Worm (Caenorhabditis elegans) whole organism, L1 larva: ENCODE data around the gene F46B6.2.

Source experiments
- C16A3.4 ChIP-seq: fragments of 150-350 bp; optimal IDR thresholded peaks from 2 replicates; lab custom pipeline; 2014; ENCODE audit warnings: missing biosample characterization, missing genetic modification characterization
- F16B12.6 ChIP-seq: fragments of 150-350 bp; optimal IDR thresholded peaks from 2 replicates; lab custom pipeline; 2014; ENCODE audit warnings: missing biosample characterization, missing genetic modification characterization
- ama-1 ChIP-seq: fragments of 150-350 bp; optimal IDR thresholded peaks from 2 replicates; lab custom pipeline; 2014
- blmp-1 ChIP-seq: fragments of 150-350 bp; optimal IDR thresholded peaks from 2 replicates; lab custom pipeline; 2014; ENCODE audit warnings: missing biosample characterization, missing genetic modification characterization
- ceh-63 ChIP-seq: fragments of 200-800 bp; sonication (Bioruptor generic); optimal IDR thresholded peaks from 2 replicates; lab custom pipeline; 2018; ENCODE audit warnings: mild to moderate bottlenecking, missing genetic modification characterization, missing compliant biosample characterization
- ceh-8 ChIP-seq: fragments of 200-800 bp; sonication (Bioruptor generic); optimal IDR thresholded peaks from 2 replicates; lab custom pipeline; 2018; ENCODE audit warnings: mild to moderate bottlenecking, missing genetic modification characterization, moderate library complexity, missing compliant biosample characterization
- ceh-82 ChIP-seq, 3 experiments: fragments of 150-350 bp in 1 of 3; sonication (generic microtip) in 2 of 3; optimal IDR thresholded peaks; 2 replicates each; lab custom pipeline; 2014 to 2017; ENCODE audit warnings: missing biosample characterization in 3 of 3, missing genetic modification characterization in 3 of 3
- ceh-88 ChIP-seq: fragments of 200-800 bp; sonication (Bioruptor generic); IDR thresholded peaks from 2 replicates; pipeline ENCODE4 v1.3.6; 2022; ENCODE audit warnings: missing genetic modification characterization, missing compliant biosample characterization
- dpl-1 ChIP-seq, 3 experiments: fragments of 150-350 bp in 2 of 3; sonication (generic microtip) in 1 of 3; optimal IDR thresholded peaks; 2 replicates each; lab custom pipeline; 2014 to 2017; ENCODE audit warnings: missing biosample characterization in 3 of 3, missing genetic modification characterization in 3 of 3, missing genetic modification reagents in 3 of 3
- efl-1 ChIP-seq, 4 experiments: fragments of 150-350 bp; optimal IDR thresholded peaks in 3 of 4; peaks in 1 of 4; 1 replicate in 1 of 4; 2 replicates in 3 of 4; lab custom pipeline; 2014; ENCODE audit warnings: missing biosample characterization in 2 of 4, missing genetic modification characterization in 2 of 4, missing genetic modification reagents in 2 of 4
- efl-3 ChIP-seq: fragments of 200-800 bp; sonication (Bioruptor generic); optimal IDR thresholded peaks from 2 replicates; lab custom pipeline; 2018; ENCODE audit warnings: mild to moderate bottlenecking, missing genetic modification characterization, missing compliant biosample characterization
- elt-2 ChIP-seq: sonication (generic microtip); optimal IDR thresholded peaks from 2 replicates; lab custom pipeline; 2016; ENCODE audit warnings: missing genetic modification characterization, mild to moderate bottlenecking, inconsistent platforms, missing compliant biosample characterization, missing genetic modification reagents
- elt-3 ChIP-seq, 6 experiments: fragments of 150-350 bp in 1 of 6; sonication (generic microtip); optimal IDR thresholded peaks; 2 replicates each; lab custom pipeline; 2017 to 2018; ENCODE audit warnings: missing biosample characterization in 6 of 6, missing genetic modification characterization in 6 of 6, inconsistent platforms in 1 of 6
- fkh-10 ChIP-seq: sonication (generic microtip); optimal IDR thresholded peaks from 2 replicates; lab custom pipeline; 2017; ENCODE audit warnings: missing biosample characterization, missing genetic modification reagents, missing genetic modification characterization
- fos-1 ChIP-seq: fragments of 150-350 bp; optimal IDR thresholded peaks from 2 replicates; lab custom pipeline; 2014; ENCODE audit warnings: missing biosample characterization, missing genetic modification characterization
- isw-1 ChIP-seq: fragments of 200-800 bp; sonication (Bioruptor generic); IDR thresholded peaks from 2 replicates; pipeline ENCODE4 v1.3.6; 2022; ENCODE audit warnings: missing genetic modification characterization, missing compliant biosample characterization
- lin-14 ChIP-seq: fragments of 200-800 bp; sonication (Bioruptor generic); optimal IDR thresholded peaks from 2 replicates; lab custom pipeline; 2018; ENCODE audit warnings: mild to moderate bottlenecking, missing genetic modification characterization, moderate library complexity, missing compliant biosample characterization
- lin-15B ChIP-seq: fragments of 150-350 bp; sonication (generic microtip); optimal IDR thresholded peaks from 3 replicates; lab custom pipeline; 2014; ENCODE audit warnings: missing biosample characterization, missing genetic modification characterization
- lin-35 ChIP-seq, 2 experiments: fragments of 150-350 bp; optimal IDR thresholded peaks; 2 replicates each; lab custom pipeline; 2014; ENCODE audit warnings: missing biosample characterization in 2 of 2, missing genetic modification characterization in 2 of 2, missing genetic modification reagents in 2 of 2
- lin-39 ChIP-seq: fragments of 150-350 bp; optimal IDR thresholded peaks from 2 replicates; lab custom pipeline; 2014; ENCODE audit warnings: missing biosample characterization, missing genetic modification reagents, missing genetic modification characterization
- lir-3 ChIP-seq: sonication (generic microtip); optimal IDR thresholded peaks from 2 replicates; lab custom pipeline; 2016; ENCODE audit warnings: mild to moderate bottlenecking, missing genetic modification characterization, moderate library complexity, missing compliant biosample characterization; ENCODE audit not compliant: poor library complexity
- lsy-2 ChIP-seq, 2 experiments: fragments of 150-350 bp; optimal IDR thresholded peaks; 2 replicates each; lab custom pipeline; 2014; ENCODE audit warnings: missing biosample characterization in 2 of 2, missing genetic modification characterization in 2 of 2
- mef-2 ChIP-seq: fragments of 150-350 bp; optimal IDR thresholded peaks from 2 replicates; lab custom pipeline; 2014; ENCODE audit warnings: missing biosample characterization, missing genetic modification characterization
- nhr-19 ChIP-seq: fragments of 200-800 bp; sonication (Bioruptor generic); conservative IDR thresholded peaks from 2 replicates; pipeline ENCODE4 v1.3.6; 2022; ENCODE audit warnings: missing genetic modification characterization, missing compliant biosample characterization
- nhr-20 ChIP-seq: sonication (generic microtip); optimal IDR thresholded peaks from 2 replicates; lab custom pipeline; 2016; ENCODE audit warnings: mild to moderate bottlenecking, missing genetic modification characterization, missing compliant biosample characterization
- nhr-237 ChIP-seq: fragments of 150-350 bp; optimal IDR thresholded peaks from 2 replicates; lab custom pipeline; 2014; ENCODE audit warnings: missing biosample characterization, missing genetic modification characterization
- nhr-28 ChIP-seq: fragments of 150-350 bp; optimal IDR thresholded peaks from 2 replicates; lab custom pipeline; 2014; ENCODE audit warnings: missing biosample characterization, missing genetic modification characterization
- nhr-47 ChIP-seq: sonication (generic microtip); optimal IDR thresholded peaks from 2 replicates; lab custom pipeline; 2016; ENCODE audit warnings: mild to moderate bottlenecking, missing genetic modification characterization, moderate library complexity, missing compliant biosample characterization
- nhr-76 ChIP-seq: sonication (generic microtip); optimal IDR thresholded peaks from 2 replicates; lab custom pipeline; 2017; ENCODE audit warnings: missing biosample characterization, missing genetic modification characterization
- nhr-77 ChIP-seq: fragments of 150-350 bp; optimal IDR thresholded peaks from 2 replicates; lab custom pipeline; 2014; ENCODE audit warnings: missing biosample characterization, missing genetic modification characterization
- nhr-84 ChIP-seq: sonication (generic microtip); optimal IDR thresholded peaks from 2 replicates; lab custom pipeline; 2017; ENCODE audit warnings: missing biosample characterization, missing genetic modification characterization
- nhr-90 ChIP-seq: sonication (generic microtip); optimal IDR thresholded peaks from 2 replicates; lab custom pipeline; 2016; ENCODE audit warnings: mild to moderate bottlenecking, missing genetic modification characterization, missing compliant biosample characterization; ENCODE audit not compliant: poor library complexity
- pag-3 ChIP-seq: sonication (generic microtip); optimal IDR thresholded peaks from 2 replicates; lab custom pipeline; 2017; ENCODE audit warnings: missing genetic modification characterization, mild to moderate bottlenecking, missing compliant biosample characterization, antibody characterized with exemption, borderline replicate concordance; ENCODE audit not compliant: insufficient read depth
- pqm-1 ChIP-seq: sonication (generic microtip); optimal IDR thresholded peaks from 3 replicates; lab custom pipeline; 2017; ENCODE audit warnings: missing biosample characterization, missing genetic modification characterization
- snu-23 ChIP-seq: sonication (generic microtip); optimal IDR thresholded peaks from 2 replicates; lab custom pipeline; 2016; ENCODE audit warnings: missing genetic modification characterization, missing compliant biosample characterization
- sup-37 ChIP-seq: fragments of 200-800 bp; sonication (Bioruptor generic); optimal IDR thresholded peaks from 2 replicates; lab custom pipeline; 2018; ENCODE audit warnings: mild to moderate bottlenecking, missing genetic modification characterization, missing compliant biosample characterization
- swsn-7 ChIP-seq: sonication (generic microtip); optimal IDR thresholded peaks from 2 replicates; lab custom pipeline; 2016; ENCODE audit warnings: missing genetic modification characterization, missing compliant biosample characterization
- tlp-1 ChIP-seq: fragments of 150-350 bp; optimal IDR thresholded peaks from 2 replicates; lab custom pipeline; 2014; ENCODE audit warnings: missing biosample characterization, missing genetic modification characterization
- unc-30 ChIP-seq: sonication (generic microtip); optimal IDR thresholded peaks from 2 replicates; lab custom pipeline; 2017; ENCODE audit warnings: missing biosample characterization, missing genetic modification characterization
- unc-62 ChIP-seq: fragments of 150-350 bp; optimal IDR thresholded peaks from 2 replicates; lab custom pipeline; 2014; ENCODE audit warnings: missing biosample characterization, missing genetic modification reagents, missing genetic modification characterization
- vab-15 ChIP-seq: sonication (generic microtip); optimal IDR thresholded peaks from 2 replicates; lab custom pipeline; 2017; ENCODE audit warnings: missing genotype, mild to moderate bottlenecking, missing genetic modification characterization, missing compliant biosample characterization
- zag-1 ChIP-seq: fragments of 150-350 bp; optimal IDR thresholded peaks from 2 replicates; lab custom pipeline; 2014; ENCODE audit warnings: missing biosample characterization, missing genetic modification characterization
- zip-4 ChIP-seq: fragments of 200-800 bp; sonication (Bioruptor generic); optimal IDR thresholded peaks from 2 replicates; lab custom pipeline; 2018; ENCODE audit warnings: mild to moderate bottlenecking, missing genetic modification characterization, moderate library complexity, missing compliant biosample characterization
- ztf-11 ChIP-seq, 2 experiments: sonication (generic microtip); optimal IDR thresholded peaks; 2 replicates each; lab custom pipeline; 2016 to 2017; ENCODE audit warnings: missing genetic modification characterization in 2 of 2, missing biosample characterization in 1 of 2, missing compliant biosample characterization in 1 of 2
- ztf-4 ChIP-seq: fragments of 150-350 bp; optimal IDR thresholded peaks from 2 replicates; lab custom pipeline; 2014; ENCODE audit warnings: missing biosample characterization, missing genetic modification characterization

F46B6.2 gene

DNA sequence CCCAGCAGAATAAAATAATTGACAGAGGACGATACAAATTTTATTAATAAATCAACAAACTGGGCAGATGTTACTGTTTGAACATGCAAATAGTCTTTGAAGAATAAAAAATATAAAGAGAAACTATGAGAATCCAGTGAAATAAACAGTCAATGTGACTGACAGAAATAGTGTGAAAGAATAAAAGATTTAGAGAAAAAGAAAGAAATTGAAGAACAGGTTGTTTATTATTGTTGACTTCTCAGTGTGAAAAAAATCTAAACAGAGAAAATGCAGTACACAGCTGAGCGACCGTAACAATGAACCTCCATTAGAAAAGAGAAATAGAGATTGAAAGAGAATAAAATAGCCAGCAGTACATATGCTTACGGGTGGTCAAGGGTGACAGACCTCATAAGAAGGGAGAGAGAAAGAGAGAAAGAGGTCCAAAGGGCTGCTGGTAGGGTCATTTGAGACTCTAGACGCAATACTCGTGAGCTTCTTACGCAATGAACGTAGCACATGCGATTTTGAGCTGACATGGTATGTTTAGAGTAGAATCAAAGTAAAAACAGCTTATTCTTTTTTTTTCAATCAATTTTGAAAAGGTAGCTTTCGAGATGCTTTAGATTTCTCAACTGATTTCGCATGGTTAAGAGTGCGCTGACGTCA lies 47.9 kb upstream of the F46B6.2 start, which contains the start of gene slcr-46.3 (continued):
- TF ChIP-seq lir-3 (tag; lab: Kevin White, UChicago) (no peak), unc-62 (GFP tag; lab: Kevin White, UChicago) (no peak)

DNA sequence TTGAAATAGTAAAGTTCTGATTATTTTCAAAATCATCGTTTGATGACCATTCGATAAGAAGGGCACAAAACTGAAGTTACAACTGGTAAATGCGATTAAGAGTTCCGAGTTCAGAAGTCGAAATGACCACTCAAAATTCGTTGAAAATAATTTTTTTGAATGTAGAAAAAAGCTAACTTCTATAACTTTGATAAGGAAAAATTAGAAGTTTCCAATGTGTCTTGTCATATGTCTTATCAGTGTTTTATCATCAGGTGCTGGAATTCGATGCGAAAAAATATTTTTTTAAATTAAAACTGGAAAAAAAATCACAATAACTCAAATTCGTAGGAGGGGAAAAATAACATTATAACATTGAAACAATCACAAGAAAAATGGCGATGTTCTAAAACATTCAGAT lies 46.4 kb upstream of the F46B6.2 start:
- no peak for TF ChIP-seq ztf-11 (tag; optimal IDR thresholded peaks at IDR 0.05; lab: Kevin White, UChicago)
- peak in 1 of 2 experiments; percentile 8 for TF ChIP-seq lin-35 (GFP tag; optimal IDR thresholded peaks at IDR 0.05; lab: Kevin White, UChicago)
- TF ChIP-seq elt-2, result peak; percentile 21
- no peak for TF ChIP-seq sup-37 (GFP tag; lab: Kevin White, UChicago)
- TF ChIP-seq unc-30 (tag; lab: Kevin White, UChicago), result no peak
- TF ChIP-seq vab-15 (tag; lab: Kevin White, UChicago), result no peak

ce11 chrV:9729462-9730162 lies 42.5 kb upstream of the F46B6.2 start, which contains the start of the genes aagr-3 and drap-1:
TSS of gene aagr-3 (minus strand) at chrV:9729512.
TSS of gene drap-1 (plus strand) at chrV:9730106.
- TF ChIP-seq isw-1 (GFP tag; lab: Robert Waterston, UW) (no peak), lin-39 (tag; lab: Kevin White, UChicago) (no peak), ceh-8 (no peak), ceh-82 (tag; optimal IDR thresholded peaks at IDR 0.05; lab: Kevin White, UChicago) (peak in 1 of 3 experiments; percentile 31), ztf-4 (tag; lab: Kevin White, UChicago) (peak; percentile 12), mef-2 (tag; lab: Kevin White, UChicago) (no peak), efl-3 (GFP tag; lab: Kevin White, UChicago) (no peak), elt-2 (peak; percentile 11), nhr-77 (tag; lab: Kevin White, UChicago) (peak; percentile 19), unc-30 (tag; lab: Kevin White, UChicago) (no peak), swsn-7 (tag; lab: Kevin White, UChicago) (peak; percentile 36), F16B12.6 (no peak), nhr-28 (tag; lab: Kevin White, UChicago) (no peak), zip-4 (no peak), snu-23 (GFP tag; lab: Kevin White, UChicago) (peak; percentile 51), nhr-19 (GFP tag; lab: Robert Waterston, UW) (peak; percentile 40), fos-1 (tag; lab: Kevin White, UChicago) (peak; percentile 36), lin-15B (tag; lab: Kevin White, UChicago) (peak; percentile 56), ama-1 (lab: Kevin White, UChicago) (peak; percentile 37), tlp-1 (tag; lab: Kevin White, UChicago) (no peak), nhr-20 (peak; percentile 48), lin-35 (GFP tag; optimal IDR thresholded peaks at IDR 0.05; lab: Kevin White, UChicago) (peak; percentile 79 to 89), ceh-88 (GFP tag; lab: Robert Waterston, UW) (no peak), elt-3 (tag; optimal IDR thresholded peaks at IDR 0.05; lab: Kevin White, UChicago) (peak in 1 of 6 experiments; percentile 65), C16A3.4 (peak; percentile 76), nhr-47 (tag; lab: Kevin White, UChicago) (peak; percentile 20), ceh-63 (GFP tag; lab: Kevin White, UChicago) (no peak), lin-14 (GFP tag; lab: Kevin White, UChicago) (peak; percentile 58), nhr-84 (tag; lab: Kevin White, UChicago) (no peak), lir-3 (tag; lab: Kevin White, UChicago) (no peak), efl-1 (optimal IDR thresholded peaks at IDR 0.05; lab: Kevin White, UChicago) (peak; percentile 21 to 71), efl-1 (GFP tag; optimal IDR thresholded peaks at IDR 0.05 in 1 of 2; lab: Kevin White, UChicago) (peak; percentile 80 to 97), blmp-1 (tag; lab: Kevin White, UChicago) (peak; percentile 67), fkh-10 (GFP tag; lab: Kevin White, UChicago) (no peak), pag-3 (tag; lab: Kevin White, UChicago) (no peak), dpl-1 (GFP tag; optimal IDR thresholded peaks at IDR 0.05; lab: Kevin White, UChicago) (peak; percentile 52 to 84 (median 75)), nhr-237 (tag; lab: Kevin White, UChicago) (no peak), zag-1 (no peak), sup-37 (GFP tag; lab: Kevin White, UChicago) (no peak), nhr-90 (peak; percentile 50), lsy-2 (tag; optimal IDR thresholded peaks at IDR 0.05; lab: Kevin White, UChicago) (peak; percentile 51 to 88), pqm-1 (no peak), nhr-76 (no peak)
